Worm (Caenorhabditis elegans) whole organism, dauer: ENCODE measurements around the gene ttr-41.

Experiments used
- unc-62 ChIP-seq: sonication (generic microtip); optimal IDR thresholded peaks from 2 replicates; lab custom pipeline; 2017; ENCODE audit warnings: missing biosample characterization, missing genetic modification reagents, missing genetic modification characterization

ttr-41 gene

DNA sequence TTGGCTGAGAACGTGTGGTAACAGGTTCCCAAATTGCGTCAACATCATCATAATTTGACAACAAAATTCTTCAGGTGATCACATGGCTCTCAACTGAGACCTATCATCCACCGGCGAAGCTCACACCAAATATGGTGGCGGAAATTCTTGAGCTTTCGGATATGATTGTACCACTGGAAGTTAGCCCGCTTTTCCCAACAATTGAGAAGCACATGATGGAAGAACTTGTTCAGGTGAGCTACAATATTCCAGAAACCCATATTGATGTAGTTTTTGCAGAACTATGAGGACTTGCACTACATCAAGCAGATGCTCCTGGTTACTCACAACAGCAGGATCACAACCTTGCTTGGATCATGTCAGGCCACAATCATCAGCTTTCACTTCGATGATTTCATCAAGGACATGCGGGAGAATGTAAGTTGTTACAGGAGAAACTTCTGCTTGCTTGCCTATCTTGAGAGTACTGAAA, 24.6 kb upstream of the ttr-41 start, which contains the start of gene F41C3.1:
TSS of gene F41C3.1 (plus strand) at position 51 of the 472 bp plus-strand sequence.
- no peak for TF ChIP-seq unc-62

DNA sequence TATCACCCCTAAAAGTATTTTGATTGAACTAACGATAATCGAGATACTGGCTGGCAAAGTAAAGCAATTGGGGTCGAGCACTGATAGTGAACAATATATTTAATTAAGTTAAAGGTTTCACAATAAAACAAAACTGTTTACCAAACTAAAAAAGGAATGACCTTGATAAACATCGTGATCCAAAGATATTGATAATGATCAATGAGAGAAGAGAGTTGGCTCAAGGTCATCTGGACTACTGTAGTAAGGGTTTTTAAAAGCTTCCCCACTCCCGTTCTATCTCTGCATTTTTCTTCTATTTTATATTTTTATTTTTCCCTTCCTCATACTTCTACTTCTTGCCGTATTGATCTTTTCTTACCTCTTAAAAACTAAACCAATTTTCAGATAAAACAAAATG, 21.9 kb upstream of the ttr-41 start, which contains the start of gene F41C3.2:
TSS of gene F41C3.2 (plus strand) at position 388 of the 400 bp plus-strand sequence.
- TF ChIP-seq unc-62 = no peak

DNA sequence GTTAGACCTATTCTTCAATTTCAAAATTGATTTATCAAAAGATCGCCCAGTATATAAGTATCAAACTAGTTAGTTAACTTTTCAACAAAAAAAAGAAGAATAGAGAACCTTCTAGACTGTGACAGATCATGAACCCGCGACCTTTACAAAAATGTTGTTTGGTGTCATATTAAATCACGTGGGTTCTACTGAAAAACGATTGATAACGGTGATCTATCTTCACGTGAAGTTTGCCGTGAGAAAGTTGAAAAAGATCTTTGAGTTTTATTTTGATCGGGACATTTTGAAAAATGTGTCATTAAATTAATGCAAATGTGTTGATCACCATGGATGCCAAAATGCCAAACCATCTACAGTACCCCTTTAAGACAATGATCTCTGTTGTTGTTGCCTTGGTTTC, 20.7 kb upstream of the ttr-41 start:
- TF ChIP-seq unc-62 = no peak

DNA sequence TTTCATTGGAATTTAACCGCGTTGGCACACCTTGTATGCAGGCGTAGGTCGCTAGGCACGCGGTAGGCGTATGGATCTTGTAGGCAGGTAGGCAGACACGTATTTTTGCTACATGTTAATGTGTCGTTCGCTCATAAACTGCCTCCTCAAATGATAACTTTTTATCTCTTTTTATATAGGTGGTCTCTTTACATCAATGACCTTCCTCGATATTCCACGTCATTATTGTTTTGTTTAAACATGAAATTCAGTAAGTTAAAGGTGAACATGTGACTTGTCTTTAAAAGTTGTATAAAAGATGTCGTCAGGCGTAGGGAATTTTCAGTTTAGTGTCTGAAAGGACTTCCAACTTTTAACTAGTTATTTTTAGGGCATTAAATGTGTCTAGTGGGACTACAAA, 20.0 kb upstream of the ttr-41 start:
- TF ChIP-seq unc-62 = no peak

DNA sequence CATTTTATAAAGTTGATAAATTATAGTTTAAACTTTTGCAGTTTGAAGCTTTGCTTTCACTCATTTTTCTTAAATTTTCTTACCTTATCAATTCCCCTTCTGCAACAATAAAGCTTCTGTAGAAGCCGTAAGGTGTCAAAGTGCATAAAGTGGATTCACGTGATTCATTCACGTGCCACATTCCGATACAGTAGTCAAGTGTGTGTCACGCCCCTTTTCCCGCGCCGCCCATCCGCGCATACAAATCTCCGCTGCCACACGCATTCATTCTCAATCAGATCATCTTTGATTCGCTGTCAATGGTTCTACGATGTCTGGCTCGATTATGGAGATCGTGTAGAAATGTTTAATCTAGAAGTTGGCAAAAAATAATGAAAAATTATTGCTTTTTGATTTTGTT, 19.4 kb upstream of the ttr-41 start:
- no peak for TF ChIP-seq unc-62

DNA sequence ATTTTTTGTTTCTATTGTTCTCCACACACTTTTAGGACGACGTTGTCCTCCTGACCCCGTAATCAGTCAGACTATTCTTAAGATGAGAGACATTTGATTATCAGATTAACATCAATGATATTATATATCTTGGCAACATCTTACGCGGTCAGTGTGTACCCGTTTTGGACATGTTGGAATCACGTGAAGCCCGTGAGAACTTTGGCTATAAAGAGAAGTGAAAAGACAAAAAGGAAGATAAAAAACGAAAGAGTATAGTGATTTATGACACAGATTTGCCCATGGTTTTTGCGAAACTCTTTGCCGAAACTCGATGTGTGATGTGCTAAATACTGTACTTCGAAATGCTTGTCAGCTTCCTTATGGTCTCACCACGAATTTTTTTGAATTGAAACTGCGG, 17.6 kb upstream of the ttr-41 start:
- no peak for TF ChIP-seq unc-62

DNA sequence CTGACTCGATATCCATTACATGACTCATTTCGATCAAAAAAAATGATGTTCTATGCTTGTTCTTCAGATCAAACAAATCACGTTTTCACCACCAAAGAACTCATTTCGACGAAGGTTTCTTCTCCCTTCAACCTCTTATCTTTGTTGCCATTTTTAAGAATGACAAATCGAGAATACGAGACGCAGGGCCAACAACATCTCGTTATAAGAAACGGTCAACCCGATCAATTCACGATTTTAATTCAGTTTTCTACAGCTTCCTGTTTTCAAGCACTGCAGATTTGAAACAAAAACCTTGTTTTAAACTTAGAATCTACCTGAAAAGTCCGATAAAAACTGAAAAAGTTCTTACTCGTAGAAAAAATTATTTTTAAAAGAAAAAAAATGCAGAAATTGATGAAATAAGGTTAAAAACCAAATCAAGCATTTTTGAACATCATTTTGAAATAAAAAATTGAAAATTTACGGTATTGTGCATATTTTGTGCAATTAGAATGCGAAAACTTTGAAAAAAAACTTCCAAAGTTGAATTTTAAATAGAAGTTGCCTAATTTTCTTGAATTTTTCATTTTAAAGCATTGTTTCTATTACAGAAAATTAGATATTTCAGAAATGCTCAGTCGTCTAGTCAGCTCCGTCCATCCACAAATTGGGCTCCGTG, 14.0 kb upstream of the ttr-41 start, which contains the start of gene acs-11:
TSS of gene acs-11 (plus strand) at position 611 of the 661 bp plus-strand sequence.
- TF ChIP-seq unc-62 = no peak

DNA sequence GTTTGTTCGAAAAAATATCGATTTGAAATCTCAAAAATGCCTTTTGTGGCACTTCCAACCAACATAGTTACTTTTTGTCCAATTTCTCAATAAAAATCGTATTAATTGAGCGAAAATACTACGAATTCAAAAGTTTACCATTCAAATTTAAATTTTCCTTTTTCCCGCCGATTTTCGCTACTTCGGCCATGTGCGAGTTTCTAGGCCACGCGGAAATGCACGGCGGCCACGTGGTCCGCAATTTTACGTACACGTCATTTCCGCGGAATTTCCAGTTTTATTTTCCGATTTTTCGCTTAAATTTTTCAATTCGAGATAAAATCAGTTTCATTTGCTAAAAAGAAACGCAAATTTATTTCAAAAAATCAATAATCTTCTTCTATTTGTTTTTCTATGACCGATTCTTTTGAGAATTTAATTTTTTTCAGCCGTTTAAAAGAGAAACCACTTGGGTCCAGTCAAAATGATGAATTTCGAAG, 12.4 kb upstream of the ttr-41 start, which contains the start of gene eas-1:
TSS of gene eas-1 (plus strand) at position 429 of the 479 bp plus-strand sequence.
- no peak for TF ChIP-seq unc-62

DNA sequence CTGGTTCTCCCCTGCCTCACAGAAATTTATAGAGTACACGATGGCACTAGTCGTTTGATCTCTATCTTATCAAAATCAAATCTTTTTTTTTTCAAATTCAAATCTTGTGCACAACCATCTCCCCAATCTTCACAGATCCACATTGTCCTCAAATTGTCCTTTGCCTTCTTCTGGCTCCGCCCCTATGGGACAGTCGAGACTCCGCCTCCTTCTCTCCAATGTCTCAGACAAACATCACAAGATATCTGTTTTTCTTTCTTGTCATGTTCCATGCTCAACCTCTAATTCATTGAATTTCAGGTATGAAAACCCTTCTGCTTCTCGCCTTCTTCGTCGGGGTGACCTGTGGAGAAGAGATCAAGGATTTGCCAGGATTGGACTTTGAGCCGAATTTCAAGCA, 9.7 kb upstream of the ttr-41 start, which contains the start of gene ctsa-1.1:
TSS of gene ctsa-1.1 (plus strand) at position 301 of the 400 bp plus-strand sequence.
- TF ChIP-seq unc-62 = no peak

DNA sequence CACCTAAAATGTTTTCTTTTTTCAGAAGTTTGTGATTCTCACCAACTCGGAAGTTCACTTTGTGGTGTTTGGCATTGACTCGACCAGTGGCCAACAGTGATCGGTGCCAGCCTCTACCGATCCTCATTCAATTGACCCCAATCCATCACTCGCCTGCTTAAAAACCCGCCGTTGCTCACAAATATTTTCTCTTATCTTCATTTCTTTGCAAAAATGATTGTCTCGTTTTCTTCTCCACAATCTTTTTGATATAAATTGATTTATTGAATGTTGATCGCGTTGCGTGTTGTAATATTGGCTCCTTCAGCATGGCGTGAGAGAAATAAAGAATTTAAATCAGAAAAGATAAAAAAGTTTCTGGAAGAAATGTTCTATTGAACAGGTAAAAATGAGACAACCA, 8.9 kb upstream of the ttr-41 start:
- no peak for TF ChIP-seq unc-62

DNA sequence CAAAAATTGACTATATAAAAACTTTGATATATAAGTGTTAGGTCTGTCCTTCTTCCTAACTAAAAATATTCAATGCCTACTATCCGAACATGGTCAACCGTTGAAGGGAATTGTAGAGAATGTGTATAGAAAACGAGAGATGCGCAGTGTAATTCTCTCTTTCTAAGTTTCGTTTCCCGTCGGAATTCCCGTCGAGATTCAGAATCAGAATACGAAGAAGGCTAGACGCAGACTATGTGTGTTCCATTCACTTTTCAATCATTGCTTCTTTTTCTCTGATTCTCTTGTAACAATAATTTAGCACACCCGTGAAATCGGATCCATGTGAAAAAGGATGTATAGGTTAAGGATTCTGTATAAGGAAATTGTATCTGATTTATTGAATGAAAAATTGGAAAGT, 6.8 kb upstream of the ttr-41 start:
- TF ChIP-seq unc-62 = no peak

DNA sequence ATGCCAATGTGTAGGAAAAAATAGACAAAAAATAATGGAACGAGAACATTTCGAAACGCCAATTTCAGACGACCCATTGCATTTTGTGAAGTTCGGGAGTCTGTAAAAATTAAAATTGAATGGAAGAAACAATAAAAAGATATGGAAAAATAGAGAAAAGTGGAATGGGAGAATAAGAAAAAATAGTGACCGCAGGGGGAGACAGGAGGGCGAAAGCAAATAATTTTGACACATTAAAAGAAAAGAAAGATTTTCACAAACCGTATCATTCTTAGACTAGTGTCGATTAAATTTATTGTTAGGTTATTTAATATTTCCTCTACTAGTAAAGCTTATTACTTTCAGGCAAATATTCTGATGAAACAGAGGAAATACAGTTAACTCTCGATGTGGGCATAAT, 6.2 kb upstream of the ttr-41 start, which contains the start of gene F41C3.11:
TSS of gene F41C3.11 (minus strand) at position 101 of the 400 bp plus-strand sequence.
- TF ChIP-seq unc-62 = no peak

DNA sequence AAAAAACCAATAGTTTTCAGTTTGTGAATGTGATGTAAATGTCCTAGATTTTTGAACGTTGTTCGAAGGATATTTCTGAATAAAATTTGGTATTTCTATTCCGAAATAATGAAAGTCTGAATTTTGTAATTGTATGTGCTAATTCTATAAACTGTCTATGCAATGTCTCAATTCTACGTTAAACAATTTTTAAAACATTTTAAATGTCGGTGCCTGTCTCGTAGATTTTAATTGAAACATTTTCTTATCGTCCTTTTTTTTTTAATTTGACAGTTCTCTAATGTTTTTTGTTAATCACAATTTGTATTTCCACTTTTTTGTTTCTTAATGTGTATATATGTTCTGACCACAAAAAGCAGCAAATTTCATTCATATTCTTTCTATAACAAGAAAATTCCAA, 2.1 kb upstream of the ttr-41 start, which contains the start of gene F41C3.7:
TSS of gene F41C3.7 (plus strand) at position 301 of the 400 bp plus-strand sequence.
- no peak for TF ChIP-seq unc-62

DNA sequence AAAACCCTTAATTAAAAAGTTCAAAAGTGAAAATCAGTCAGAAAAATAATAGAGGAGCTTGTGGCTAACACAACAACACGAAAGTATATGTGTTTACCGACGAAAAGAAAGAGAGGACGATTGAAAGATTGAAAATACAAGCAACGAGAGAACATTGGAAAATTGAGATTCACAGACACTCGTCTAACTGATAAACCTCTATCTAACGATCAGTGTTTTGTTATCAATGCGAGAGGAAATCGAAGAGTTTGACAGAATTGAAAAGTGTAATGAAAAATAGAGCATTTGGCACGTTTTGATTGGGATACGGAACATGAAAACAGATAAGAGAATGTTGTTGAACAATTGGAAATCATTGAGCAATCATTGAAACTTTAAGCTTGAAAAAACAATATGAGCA, 1.0 kb upstream of the ttr-41 start:
- no peak for TF ChIP-seq unc-62

DNA sequence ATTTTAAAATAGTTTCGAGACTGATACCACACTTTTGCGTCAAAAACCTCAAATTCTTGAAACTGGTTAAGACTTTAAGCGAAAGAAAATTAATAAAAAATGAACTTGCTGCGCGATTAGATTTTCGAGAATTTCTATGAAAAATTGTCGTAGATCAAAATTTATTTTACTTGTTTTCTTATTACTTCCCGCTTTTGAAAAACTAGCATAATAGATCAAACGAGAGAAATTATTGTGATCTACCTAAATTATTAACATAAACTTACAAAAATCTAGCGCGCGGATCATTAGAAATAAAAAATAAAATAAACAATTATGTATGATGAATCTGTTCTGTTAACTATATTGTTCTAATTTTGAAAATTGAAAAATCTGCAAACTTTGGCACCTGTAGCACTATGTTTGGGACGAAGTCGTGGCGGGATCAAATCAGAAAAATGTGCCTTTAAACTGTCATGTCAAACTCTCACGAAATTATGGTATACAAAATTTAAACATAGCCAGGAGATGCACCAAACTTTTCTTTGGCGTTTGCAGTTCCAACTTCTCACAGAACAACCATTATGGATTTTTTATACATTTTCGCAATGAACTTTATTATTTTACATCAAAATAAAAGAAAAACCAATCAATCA, 802 bp downstream of the ttr-41 start:
- TF ChIP-seq unc-62 = no peak

DNA sequence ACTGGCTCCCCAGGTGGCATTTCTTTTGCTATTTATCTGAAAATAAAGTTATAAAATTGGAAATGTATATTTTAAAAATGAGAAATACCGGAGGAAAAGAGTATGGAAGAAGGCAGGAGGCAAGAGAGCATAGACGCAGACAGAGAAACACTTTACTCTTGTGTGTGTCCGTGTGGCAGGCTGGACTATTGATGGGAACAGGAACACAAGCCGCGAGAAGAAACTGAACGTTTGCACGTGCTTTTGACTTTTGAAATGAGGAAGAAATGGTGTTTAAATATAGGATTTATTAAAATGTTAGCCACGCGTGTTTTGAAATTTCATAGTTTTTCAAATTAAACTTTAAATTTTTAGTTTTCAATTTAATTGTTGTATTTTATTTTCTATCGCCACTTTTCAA, 1.5 kb downstream of the ttr-41 start, which contains the start of gene F10G7.10:
TSS of gene F10G7.10 (minus strand) at position 145 of the 400 bp plus-strand sequence.
- no peak for TF ChIP-seq unc-62

DNA sequence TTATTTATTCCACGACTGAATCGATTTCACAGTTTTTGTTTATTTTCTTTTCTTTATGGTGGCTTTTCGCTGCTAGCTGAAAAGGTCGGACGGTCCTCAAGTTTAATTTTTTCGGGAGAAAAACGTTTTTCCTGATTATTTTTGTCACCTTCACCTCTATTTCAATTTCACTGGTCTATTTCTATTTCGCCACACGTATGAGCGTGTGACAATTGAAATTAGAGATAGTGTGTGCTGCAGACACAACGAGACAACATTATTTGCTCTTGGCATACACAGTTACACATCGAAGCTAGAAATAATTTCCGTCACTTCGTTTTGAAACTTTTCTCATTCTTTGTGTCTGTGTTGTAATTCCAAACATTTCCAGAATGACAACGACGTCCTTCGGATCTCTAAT, 12.0 kb downstream of the ttr-41 start, which contains the start of gene F41C3.8:
TSS of gene F41C3.8 (plus strand) at position 371 of the 400 bp plus-strand sequence.
- TF ChIP-seq unc-62 = no peak
